Fruit fly (Drosophila melanogaster) whole organism, pupa: ENCODE measurements around the gene Vps37B.

ENCODE experiments used
- CG10348 ChIP-seq: fragments of 200-800 bp; sonication (Bioruptor generic); IDR thresholded peaks from 2 replicates; pipeline ENCODE4 v1.3.6; 2022; ENCODE audit warnings: missing biosample characterization, missing genetic modification characterization
- CG12605 ChIP-seq: fragments of 200-800 bp; sonication (Bioruptor generic); IDR thresholded peaks from 2 replicates; pipeline ENCODE4 v1.3.6; 2022; ENCODE audit warnings: missing biosample characterization, missing genetic modification characterization
- CG13204 ChIP-seq: fragments of 200-800 bp; sonication (Bioruptor generic); optimal IDR thresholded peaks from 2 replicates; lab custom pipeline; 2018; ENCODE audit warnings: missing biosample characterization, mild to moderate bottlenecking, missing genetic modification characterization, moderate library complexity
- CG14655 ChIP-seq: fragments of 200-800 bp; sonication (Bioruptor generic); optimal IDR thresholded peaks from 3 replicates; lab custom pipeline; 2017; ENCODE audit warnings: mild to moderate bottlenecking, missing biosample characterization, missing genetic modification reagents, missing genetic modification characterization
- CG15710 ChIP-seq: fragments of 200-800 bp; sonication (Bioruptor generic); optimal IDR thresholded peaks from 2 replicates; lab custom pipeline; 2018; ENCODE audit warnings: missing biosample characterization, mild to moderate bottlenecking, missing genetic modification characterization, moderate library complexity
- CG17806 ChIP-seq: fragments of 200-800 bp; sonication (Bioruptor generic); optimal IDR thresholded peaks from 2 replicates; lab custom pipeline; 2018; ENCODE audit warnings: missing biosample characterization, mild to moderate bottlenecking, missing genetic modification characterization, moderate library complexity
- CG32121 ChIP-seq: fragments of 200-800 bp; sonication (Bioruptor generic); IDR thresholded peaks from 2 replicates; pipeline ENCODE4 v1.3.6; 2022; ENCODE audit warnings: missing biosample characterization, missing genetic modification characterization
- CG34367 ChIP-seq: fragments of 200-800 bp; sonication (Bioruptor generic); optimal IDR thresholded peaks from 2 replicates; lab custom pipeline; 2018; ENCODE audit warnings: missing biosample characterization, mild to moderate bottlenecking, missing genetic modification characterization
- CG4496 ChIP-seq: fragments of 200-800 bp; sonication (Bioruptor generic); IDR thresholded peaks from 3 replicates; pipeline ENCODE4 v1.3.6; 2022; ENCODE audit warnings: missing biosample characterization, missing genetic modification characterization
- CG8159 ChIP-seq: fragments of 200-800 bp; sonication (Bioruptor generic); optimal IDR thresholded peaks from 3 replicates; lab custom pipeline; 2018; ENCODE audit warnings: missing biosample characterization, mild to moderate bottlenecking, missing genetic modification characterization, moderate library complexity
- CG8301 ChIP-seq: fragments of 200-800 bp; sonication (Bioruptor generic); optimal IDR thresholded peaks from 2 replicates; lab custom pipeline; 2018; ENCODE audit warnings: missing biosample characterization, mild to moderate bottlenecking, missing genetic modification characterization
- CG9948 ChIP-seq: fragments of 200-800 bp; sonication (Bioruptor generic); optimal IDR thresholded peaks from 2 replicates; lab custom pipeline; 2018; ENCODE audit warnings: missing biosample characterization, mild to moderate bottlenecking, missing genetic modification characterization, moderate library complexity
- D1 ChIP-seq: fragments of 200-800 bp; sonication (Bioruptor generic); optimal IDR thresholded peaks from 2 replicates; lab custom pipeline; 2018; ENCODE audit warnings: missing biosample characterization, mild to moderate bottlenecking, missing genetic modification characterization, moderate library complexity
- EcR ChIP-seq: fragments of 200-800 bp; sonication (Bioruptor generic); optimal IDR thresholded peaks from 3 replicates; lab custom pipeline; 2019; ENCODE audit warnings: missing biosample characterization, missing genetic modification characterization, mild to moderate bottlenecking, moderate library complexity, missing genetic modification reagents
- Ets98B ChIP-seq: fragments of 200-800 bp; sonication (Bioruptor generic); IDR thresholded peaks from 2 replicates; pipeline ENCODE4 v1.3.6; 2022; ENCODE audit warnings: missing biosample characterization, missing genetic modification characterization
- Pif1A ChIP-seq: fragments of 200-800 bp; sonication (Bioruptor generic); optimal IDR thresholded peaks from 3 replicates; lab custom pipeline; 2016; ENCODE audit warnings: missing biosample characterization, missing genetic modification characterization
- Pif1B ChIP-seq: fragments of 200-800 bp; sonication (Bioruptor generic); optimal IDR thresholded peaks from 3 replicates; lab custom pipeline; 2016; ENCODE audit warnings: missing biosample characterization, missing genetic modification characterization
- Snoo ChIP-seq: fragments of 200-800 bp; sonication (Bioruptor generic); optimal IDR thresholded peaks from 3 replicates; lab custom pipeline; 2017; ENCODE audit warnings: missing biosample characterization, mild to moderate bottlenecking, missing genetic modification characterization, inconsistent platforms
- fd96Ca ChIP-seq: fragments of 200-800 bp; sonication (Bioruptor generic); IDR thresholded peaks from 3 replicates; pipeline ENCODE4 v1.3.6; 2022; ENCODE audit warnings: missing biosample characterization, missing genetic modification characterization
- gl ChIP-seq: fragments of 200-800 bp; sonication (Bioruptor generic); optimal IDR thresholded peaks from 2 replicates; lab custom pipeline; 2018; ENCODE audit warnings: missing biosample characterization, mild to moderate bottlenecking, missing genetic modification characterization
- rn ChIP-seq: fragments of 200-800 bp; sonication (Bioruptor generic); IDR thresholded peaks from 2 replicates; pipeline ENCODE4 v1.3.6; 2022; ENCODE audit warnings: missing biosample characterization, missing genetic modification characterization

The Vps37B gene

DNA sequence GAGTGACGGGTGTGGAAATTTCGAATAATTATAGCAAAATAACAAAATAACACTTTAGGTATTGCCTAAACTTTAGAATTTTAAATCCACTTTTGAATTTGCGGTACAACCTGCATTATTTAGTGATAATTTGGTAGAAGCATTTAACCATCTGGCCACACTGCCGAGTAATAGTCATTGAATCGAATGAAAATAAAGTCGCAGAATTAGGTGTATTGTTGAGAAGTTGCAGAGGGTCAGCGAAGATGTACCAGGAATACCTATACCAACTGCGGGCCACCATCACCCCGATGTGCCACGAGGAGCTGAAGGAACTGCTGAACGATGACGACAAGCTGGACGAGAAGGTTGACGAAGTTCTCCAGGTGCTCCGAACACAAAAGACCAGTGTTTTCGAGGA, at the start of gene Vps37B:
TSS of gene Vps37B (plus strand) at position 134 of the 400 bp plus-strand sequence.
- TF ChIP-seq CG14655 (GFP tag; lab: Kevin White, UChicago) (no peak), CG8159 (tag; lab: Kevin White, UChicago) (no peak), gl (tag; lab: Kevin White, UChicago) (no peak), CG17806 (tag; lab: Kevin White, UChicago) (no peak), CG4496 (GFP tag; lab: Robert Waterston, UW) (no peak), Ets98B (GFP tag; lab: Robert Waterston, UW) (no peak)

DNA sequence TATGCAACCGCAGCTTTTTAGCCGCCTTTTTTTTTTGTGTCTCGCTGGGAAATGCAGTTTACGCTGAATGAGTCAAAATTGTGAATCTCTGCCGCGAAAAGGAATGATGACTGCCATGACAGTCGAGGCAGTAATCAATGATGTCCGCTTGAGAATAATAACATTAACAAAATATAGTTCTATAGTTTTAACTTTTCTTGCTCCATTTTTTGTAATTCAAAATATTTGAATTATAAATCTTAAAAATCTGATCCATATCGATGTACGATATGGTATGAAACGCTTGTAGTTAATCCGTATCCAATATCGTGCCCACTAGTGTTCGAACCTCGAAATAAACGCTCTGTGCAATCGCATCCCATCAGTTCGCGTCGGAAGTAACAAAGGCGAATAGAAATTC, 38.2 kb upstream of the Vps37B start:
- TF ChIP-seq CG8301 (tag; lab: Kevin White, UChicago) (no peak), CG4496 (GFP tag; lab: Robert Waterston, UW) (0 out of 3 replicates have a peak, but pooled peaks have one; percentile 26)

DNA sequence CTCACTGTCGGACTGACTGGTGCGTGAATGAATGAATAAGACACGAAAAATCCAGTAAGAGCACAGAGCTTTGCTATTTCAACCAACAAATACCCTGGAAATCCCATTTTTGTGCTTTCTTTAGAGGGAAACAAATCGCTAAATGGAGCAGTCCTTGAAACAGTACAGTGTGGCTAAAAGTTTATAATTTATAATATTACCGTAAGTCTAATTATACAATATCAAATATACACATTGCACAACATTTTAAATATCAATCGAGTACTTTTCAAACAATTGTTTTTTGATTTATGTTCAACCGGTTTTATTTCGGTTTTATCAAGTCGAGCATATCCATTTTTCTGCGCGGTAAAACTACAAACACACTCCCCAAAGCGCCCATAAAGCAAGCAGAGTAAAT, 32.7 kb upstream of the Vps37B start:
- TF ChIP-seq CG14655 (GFP tag; lab: Kevin White, UChicago) (peak; percentile 7), CG12605 (GFP tag; lab: Robert Waterston, UW) (no peak), Pif1A (GFP tag; lab: Kevin White, UChicago) (peak; percentile 8), gl (tag; lab: Kevin White, UChicago) (no peak), CG8159 (tag; lab: Kevin White, UChicago) (peak; percentile 9)
- TF ChIP-seq, all 21 proteins: peak for 3

DNA sequence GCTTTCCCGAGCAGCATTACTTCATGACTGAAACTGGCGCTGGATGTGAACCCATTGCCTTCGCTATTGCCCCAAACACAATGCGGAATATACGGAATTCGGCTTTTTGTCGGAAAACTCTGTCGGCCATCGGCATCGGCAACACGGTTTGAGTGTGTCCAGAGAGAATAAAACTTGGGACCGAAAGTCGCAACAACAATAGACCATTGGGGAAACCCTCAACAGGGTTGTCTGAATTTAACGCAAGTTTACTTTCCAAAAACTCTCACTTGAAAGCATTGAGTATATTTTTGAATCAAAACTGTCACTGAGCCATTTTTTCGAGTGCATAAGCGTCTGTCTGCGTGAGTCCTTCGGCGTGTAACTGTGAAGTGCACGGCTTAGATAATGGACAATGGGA, 27.7 kb upstream of the Vps37B start:
- TF ChIP-seq CG10348 (GFP tag; lab: Robert Waterston, UW) (no peak), Snoo (peak; percentile 4), CG32121 (GFP tag; lab: Robert Waterston, UW) (peak; percentile 27; the same call in 1 of the 2 replicates), CG15710 (tag; lab: Kevin White, UChicago) (peak; percentile 31), CG17806 (tag; lab: Kevin White, UChicago) (peak; percentile 23), CG12605 (GFP tag; lab: Robert Waterston, UW) (peak; percentile 53), CG8301 (tag; lab: Kevin White, UChicago) (peak; percentile 21), CG4496 (GFP tag; lab: Robert Waterston, UW) (peak; percentile 63; the same call in 1 of the 3 replicates), gl (tag; lab: Kevin White, UChicago) (no peak), Pif1A (GFP tag; lab: Kevin White, UChicago) (peak; percentile 59)

DNA sequence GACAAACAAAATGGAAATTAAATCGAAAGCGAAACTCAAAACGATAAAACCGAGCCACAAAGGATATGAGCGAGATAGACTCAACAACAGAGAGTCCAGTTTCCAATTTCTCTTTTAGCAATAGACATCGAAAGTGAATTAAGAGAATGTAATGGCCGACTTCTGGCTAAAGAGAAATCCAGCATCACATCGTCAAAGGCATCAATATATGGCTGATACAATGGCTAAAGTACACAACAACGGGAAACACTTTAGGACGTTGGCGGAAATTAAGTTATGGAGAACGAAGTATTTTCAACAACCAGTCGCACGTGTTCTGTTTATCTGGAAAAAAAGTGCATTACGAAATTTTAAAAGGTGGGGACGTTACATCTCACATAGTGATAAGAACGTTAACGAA, 26.4 kb upstream of the Vps37B start:
- TF ChIP-seq Pif1B (GFP tag; lab: Kevin White, UChicago) (no peak), CG32121 (GFP tag; lab: Robert Waterston, UW) (no peak), D1 (tag; lab: Kevin White, UChicago) (no peak), CG8301 (tag; lab: Kevin White, UChicago) (no peak), CG12605 (GFP tag; lab: Robert Waterston, UW) (no peak), gl (tag; lab: Kevin White, UChicago) (no peak), EcR (GFP tag; lab: Kevin White, UChicago) (no peak), Snoo (no peak), CG9948 (tag; lab: Kevin White, UChicago) (no peak), fd96Ca (GFP tag; lab: Robert Waterston, UW) (no peak), CG34367 (no peak)

DNA sequence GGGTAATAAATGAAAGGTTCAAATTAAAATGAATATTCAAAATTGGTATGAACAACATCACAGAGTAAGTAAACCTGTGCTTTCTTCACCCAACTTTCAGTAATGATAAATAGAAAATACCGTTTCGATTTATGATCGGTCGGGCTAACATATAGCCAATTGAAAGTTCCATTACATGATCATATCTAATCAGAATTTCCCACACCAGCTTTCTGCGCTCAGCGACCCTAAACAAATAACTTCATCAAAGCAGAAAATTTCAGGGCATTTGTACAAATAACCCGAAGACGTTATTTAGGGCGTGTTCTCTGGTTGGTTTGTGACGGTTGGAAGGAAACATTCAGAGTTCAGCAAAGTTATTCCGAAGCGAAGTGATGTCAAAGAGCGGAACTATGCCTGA, 22.2 kb upstream of the Vps37B start:
- no peak for TF ChIP-seq CG4496 (GFP tag; lab: Robert Waterston, UW)
- TF ChIP-seq Pif1B (GFP tag; lab: Kevin White, UChicago) = no peak
- no peak for TF ChIP-seq CG32121 (GFP tag; lab: Robert Waterston, UW)
- no peak for TF ChIP-seq Pif1A (GFP tag; lab: Kevin White, UChicago)
- no peak for TF ChIP-seq CG8301 (tag; lab: Kevin White, UChicago)
- no peak for TF ChIP-seq CG8159 (tag; lab: Kevin White, UChicago)
- no peak for TF ChIP-seq CG9948 (tag; lab: Kevin White, UChicago)
- no peak for TF ChIP-seq fd96Ca (GFP tag; lab: Robert Waterston, UW)
- TF ChIP-seq CG17806 (tag; lab: Kevin White, UChicago) = no peak
- no peak for TF ChIP-seq CG12605 (GFP tag; lab: Robert Waterston, UW)
- no peak for TF ChIP-seq CG13204 (GFP tag; lab: Kevin White, UChicago)
- TF ChIP-seq CG10348 (GFP tag; lab: Robert Waterston, UW) = no peak
- no peak for TF ChIP-seq CG34367
- no peak for TF ChIP-seq CG14655 (GFP tag; lab: Kevin White, UChicago)
- no peak for TF ChIP-seq rn (GFP tag; lab: Robert Waterston, UW)
- TF ChIP-seq Ets98B (GFP tag; lab: Robert Waterston, UW) = no peak
- TF ChIP-seq EcR (GFP tag; lab: Kevin White, UChicago) = no peak
- TF ChIP-seq CG15710 (tag; lab: Kevin White, UChicago) = no peak
